Worm (Caenorhabditis elegans) whole organism, L4 larva: ENCODE measurements around the gene Y53G8AM.6.

ENCODE experiments used
- ama-1 ChIP-seq: fragments of 150-350 bp; optimal IDR thresholded peaks from 2 replicates; lab custom pipeline; 2014; ENCODE audit warnings: inconsistent platforms, mixed read lengths
- daf-8 ChIP-seq: fragments of 200-800 bp; sonication (Bioruptor generic); IDR thresholded peaks from 2 replicates; pipeline ENCODE4 v1.3.6; 2022; ENCODE audit warnings: missing genetic modification characterization, missing compliant biosample characterization
- egl-27 ChIP-seq: sonication (generic microtip); optimal IDR thresholded peaks from 3 replicates; lab custom pipeline; 2017; ENCODE audit warnings: missing biosample characterization, missing genetic modification reagents, missing genetic modification characterization
- egl-43 ChIP-seq: fragments of 200-800 bp; sonication (Bioruptor generic); IDR thresholded peaks from 2 replicates; pipeline ENCODE4 v1.3.6; 2022; ENCODE audit warnings: missing genetic modification reagents, missing genetic modification characterization, missing compliant biosample characterization
- lin-13 ChIP-seq: fragments of 150-350 bp; optimal IDR thresholded peaks from 2 replicates; lab custom pipeline; 2014; ENCODE audit warnings: missing biosample characterization, missing genetic modification reagents, missing genetic modification characterization
- lin-15B ChIP-seq: fragments of 150-350 bp; sonication (generic microtip); optimal IDR thresholded peaks from 3 replicates; lab custom pipeline; 2014; ENCODE audit warnings: missing biosample characterization, missing genetic modification characterization
- unc-39 ChIP-seq: sonication (generic microtip); optimal IDR thresholded peaks from 2 replicates; lab custom pipeline; 2017; ENCODE audit warnings: missing biosample characterization, missing genetic modification characterization
- zag-1 ChIP-seq: fragments of 150-350 bp; optimal IDR thresholded peaks from 2 replicates; lab custom pipeline; 2014; ENCODE audit warnings: missing biosample characterization, missing genetic modification characterization

- TF ChIP-seq ama-1 (lab: Kevin White, UChicago) (no peak), lin-15B (tag; lab: Kevin White, UChicago) (no peak), zag-1 (tag; lab: Kevin White, UChicago) (no peak), egl-43 (GFP tag; lab: Robert Waterston, UW) (no peak), unc-39 (tag; lab: Kevin White, UChicago) (no peak), lin-13 (peak; percentile 29), daf-8 (no peak), egl-27 (tag; lab: Kevin White, UChicago) (no peak)
Observed at ce11 chrIII:3248307-3249037, 11.1 kb downstream of the Y53G8AM.6 start, which contains the start of gene nduf-9.
